Fruit fly (Drosophila melanogaster): ENCODE results near the gene Srr.
A peak's percentile ranks its signal among the peaks of the same experiment; 100 is the strongest.

Srr gene

DNA sequence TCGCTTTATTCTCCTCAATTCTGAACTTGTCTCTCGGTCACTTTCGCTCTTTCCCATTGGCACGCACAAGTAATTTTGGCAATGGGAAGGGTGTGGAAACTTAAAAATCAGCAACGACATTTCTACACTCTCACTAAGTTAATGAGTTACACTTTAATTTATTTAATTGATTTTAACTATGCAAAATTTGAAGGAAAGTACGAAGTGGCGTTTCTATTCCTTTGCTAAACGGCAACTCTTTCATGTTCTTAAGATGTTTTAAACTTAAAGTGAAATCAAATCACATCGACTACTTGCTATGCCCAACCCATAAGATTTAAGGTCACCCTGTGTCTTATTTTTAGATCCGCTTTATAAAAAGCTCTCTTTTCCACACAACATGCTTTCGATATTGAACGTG lies 5.2 kb downstream of the Srr start:
- no peak for TF ChIP-seq Hr96 (GFP tag; optimal IDR thresholded peaks at IDR 0.05)
- no peak for TF ChIP-seq Crg-1 (GFP tag; optimal IDR thresholded peaks at IDR 0.05)
- TF ChIP-seq pad (GFP tag; optimal IDR thresholded peaks at IDR 0.05): no peak
- no peak for TF ChIP-seq CG14711 (tag; optimal IDR thresholded peaks at IDR 0.05)
- no peak for TF ChIP-seq Mnt (GFP tag; optimal IDR thresholded peaks at IDR 0.05)
- no peak for TF ChIP-seq CG12768 (GFP tag; optimal IDR thresholded peaks at IDR 0.05)
- TF ChIP-seq CG1620 (GFP tag; optimal IDR thresholded peaks at IDR 0.05): no peak
- no peak for TF ChIP-seq tj (GFP tag; optimal IDR thresholded peaks at IDR 0.05)
- peak; percentile 79 for TF ChIP-seq kay (GFP tag; ENCODE audit: borderline replicate concordance)
- TF ChIP-seq Clk (GFP tag; optimal IDR thresholded peaks at IDR 0.05): no peak
- peak; percentile 23 for TF ChIP-seq CG11617 (GFP tag; optimal IDR thresholded peaks at IDR 0.05)
- no peak for TF ChIP-seq CG7045 (GFP tag; optimal IDR thresholded peaks at IDR 0.05)

DNA sequence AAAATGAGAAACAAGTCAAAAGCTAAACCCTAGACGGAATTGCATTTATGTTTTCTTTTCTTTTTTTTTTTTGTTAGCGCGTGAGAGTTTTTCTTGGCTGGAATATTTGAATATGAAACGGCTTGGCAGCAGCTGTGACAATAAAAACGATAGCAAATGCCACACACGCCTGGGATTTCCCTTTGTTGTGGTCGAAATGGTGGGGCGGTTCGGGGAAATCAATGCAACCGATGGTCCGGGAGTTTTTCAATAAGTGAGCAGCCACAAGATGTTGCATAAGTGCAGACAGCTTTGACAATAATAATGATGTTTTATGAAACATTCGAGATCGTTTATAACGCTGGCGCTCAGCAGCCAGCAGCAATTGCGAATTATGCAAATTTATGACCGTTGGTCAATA lies 11.6 kb downstream of the Srr start:
- TF ChIP-seq Clk (GFP tag; optimal IDR thresholded peaks at IDR 0.05): no peak
- TF ChIP-seq CG11617 (GFP tag; optimal IDR thresholded peaks at IDR 0.05): no peak
- no peak for TF ChIP-seq CG7101 (tag; optimal IDR thresholded peaks at IDR 0.05)
- no peak for TF ChIP-seq CG1620 (GFP tag; optimal IDR thresholded peaks at IDR 0.05)
- no peak for TF ChIP-seq kay (GFP tag; ENCODE audit: borderline replicate concordance)
- no peak for TF ChIP-seq ovo (GFP tag; optimal IDR thresholded peaks at IDR 0.05)
- no peak for TF ChIP-seq bab1 (GFP tag; optimal IDR thresholded peaks at IDR 0.05)
- no peak for TF ChIP-seq pad (GFP tag; optimal IDR thresholded peaks at IDR 0.05)
- no peak for TF ChIP-seq CG12768 (GFP tag; optimal IDR thresholded peaks at IDR 0.05)
- no peak for TF ChIP-seq cic (GFP tag; optimal IDR thresholded peaks at IDR 0.05)
- TF ChIP-seq Hr96 (GFP tag; optimal IDR thresholded peaks at IDR 0.05): no peak
- TF ChIP-seq CG5204 (GFP tag; optimal IDR thresholded peaks at IDR 0.05): no peak
- no peak for TF ChIP-seq Crg-1 (GFP tag; optimal IDR thresholded peaks at IDR 0.05)
- no peak for TF ChIP-seq CG33017 (tag; optimal IDR thresholded peaks at IDR 0.05)
- TF ChIP-seq CG14711 (tag; optimal IDR thresholded peaks at IDR 0.05): no peak
- TF ChIP-seq Mnt (GFP tag; optimal IDR thresholded peaks at IDR 0.05): no peak
- no peak for TF ChIP-seq cnc (optimal IDR thresholded peaks at IDR 0.05)

dm6 chr3R:9378644-9379411 lies 13.6 kb downstream of the Srr start:
- no peak for TF ChIP-seq CG33017 (tag; optimal IDR thresholded peaks at IDR 0.05)
- no peak for TF ChIP-seq cnc (optimal IDR thresholded peaks at IDR 0.05)
- TF ChIP-seq ovo (GFP tag; optimal IDR thresholded peaks at IDR 0.05): no peak
- TF ChIP-seq CG11617 (GFP tag; optimal IDR thresholded peaks at IDR 0.05): no peak
- no peak for TF ChIP-seq CG5204 (GFP tag; optimal IDR thresholded peaks at IDR 0.05)
- no peak for TF ChIP-seq toe (GFP tag; optimal IDR thresholded peaks at IDR 0.05)
- TF ChIP-seq CG12768 (GFP tag; optimal IDR thresholded peaks at IDR 0.05): no peak
- no peak for TF ChIP-seq bab1 (GFP tag; optimal IDR thresholded peaks at IDR 0.05)
- TF ChIP-seq Hr96 (GFP tag; optimal IDR thresholded peaks at IDR 0.05): no peak
- TF ChIP-seq pad (GFP tag; optimal IDR thresholded peaks at IDR 0.05): no peak
- no peak for TF ChIP-seq Crg-1 (GFP tag; optimal IDR thresholded peaks at IDR 0.05)
- TF ChIP-seq CG14711 (tag; optimal IDR thresholded peaks at IDR 0.05): no peak
- TF ChIP-seq Clk (GFP tag; optimal IDR thresholded peaks at IDR 0.05): no peak
- no peak for TF ChIP-seq cic (GFP tag; optimal IDR thresholded peaks at IDR 0.05)
- no peak for TF ChIP-seq CG1620 (GFP tag; optimal IDR thresholded peaks at IDR 0.05)
- TF ChIP-seq CG7101 (tag; optimal IDR thresholded peaks at IDR 0.05): no peak

dm6 chr3R:9380970-9381369 lies 15.8 kb downstream of the Srr start:
- TF ChIP-seq Mnt (GFP tag; optimal IDR thresholded peaks at IDR 0.05): no peak
- no peak for TF ChIP-seq kay (GFP tag; ENCODE audit: borderline replicate concordance)
- TF ChIP-seq pad (GFP tag; optimal IDR thresholded peaks at IDR 0.05): no peak
- no peak for TF ChIP-seq Hr96 (GFP tag; optimal IDR thresholded peaks at IDR 0.05)
- no peak for TF ChIP-seq CG14711 (tag; optimal IDR thresholded peaks at IDR 0.05)
- TF ChIP-seq tj (GFP tag; optimal IDR thresholded peaks at IDR 0.05): no peak
- TF ChIP-seq CG11617 (GFP tag; optimal IDR thresholded peaks at IDR 0.05): no peak
- no peak for TF ChIP-seq cnc (optimal IDR thresholded peaks at IDR 0.05)
- no peak for TF ChIP-seq Clk (GFP tag; optimal IDR thresholded peaks at IDR 0.05)
- no peak for TF ChIP-seq CG7045 (GFP tag; optimal IDR thresholded peaks at IDR 0.05)
- no peak for TF ChIP-seq CG7101 (tag; optimal IDR thresholded peaks at IDR 0.05)
- TF ChIP-seq bab1 (GFP tag; optimal IDR thresholded peaks at IDR 0.05): no peak
- no peak for TF ChIP-seq CG33017 (tag; optimal IDR thresholded peaks at IDR 0.05)
- no peak for TF ChIP-seq Crg-1 (GFP tag; optimal IDR thresholded peaks at IDR 0.05)

DNA sequence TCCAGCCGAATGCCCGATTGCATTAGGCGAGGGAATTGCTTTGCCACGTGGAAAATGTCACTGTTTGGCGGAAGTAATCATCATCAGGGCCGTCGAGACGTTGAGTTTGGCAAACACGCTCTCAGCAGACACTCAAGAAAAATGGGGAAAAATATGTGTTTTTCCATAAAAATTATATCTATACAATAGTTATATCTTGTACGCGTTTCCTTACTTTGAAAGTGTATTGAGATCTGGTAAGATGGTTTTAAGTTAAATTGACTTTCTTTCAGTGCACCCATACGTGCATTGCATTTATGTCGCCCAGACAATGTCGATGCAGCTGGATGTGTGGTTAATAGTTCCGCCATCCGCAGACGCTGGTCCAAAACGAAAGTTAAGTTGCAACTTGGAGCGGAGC lies 20.8 kb downstream of the Srr start:
- no peak for TF ChIP-seq CG11617 (GFP tag; optimal IDR thresholded peaks at IDR 0.05)

- peak; percentile 79 for TF ChIP-seq cic (GFP tag; optimal IDR thresholded peaks at IDR 0.05)
- TF ChIP-seq bab1 (GFP tag; optimal IDR thresholded peaks at IDR 0.05): no peak
- no peak for TF ChIP-seq CG5204 (GFP tag; optimal IDR thresholded peaks at IDR 0.05)
- peak; percentile 46 for TF ChIP-seq Mnt (GFP tag; optimal IDR thresholded peaks at IDR 0.05)
- TF ChIP-seq Crg-1 (GFP tag; optimal IDR thresholded peaks at IDR 0.05): no peak
- TF ChIP-seq Clk (GFP tag; optimal IDR thresholded peaks at IDR 0.05): no peak
These were observed 22.4 kb downstream of the Srr start for dm6 chr3R:9387634-9388033.

- TF ChIP-seq ovo (GFP tag; optimal IDR thresholded peaks at IDR 0.05): no peak
- TF ChIP-seq kay (GFP tag; ENCODE audit: borderline replicate concordance): peak; percentile 50
- TF ChIP-seq CG11617 (GFP tag; optimal IDR thresholded peaks at IDR 0.05): no peak
These were observed 23.1 kb downstream of the Srr start for dm6 chr3R:9388321-9388720.
